Worm (Caenorhabditis elegans) whole organism, mixed stage, embryonic: ENCODE results near the gene F44B9.2.
A peak's percentile ranks its signal among the peaks of the same experiment; 100 is the strongest.

Experiments
- M03D4.4 ChIP-seq: sonication (generic microtip); optimal IDR thresholded peaks from 2 replicates; lab custom pipeline; 2017; ENCODE audit warnings: mild to moderate bottlenecking, missing genetic modification characterization, missing compliant biosample characterization
- bed-3 ChIP-seq: fragments of 200-800 bp; sonication (Bioruptor generic); optimal IDR thresholded peaks from 3 replicates; lab custom pipeline; 2018; ENCODE audit warnings: mild to moderate bottlenecking, missing genetic modification characterization, moderate library complexity, missing compliant biosample characterization
- blmp-1 ChIP-seq: fragments of 150-350 bp; optimal IDR thresholded peaks from 2 replicates; lab custom pipeline; 2014; ENCODE audit warnings: missing biosample characterization, missing genetic modification characterization
- ceh-39 ChIP-seq: fragments of 150-350 bp; optimal IDR thresholded peaks from 2 replicates; lab custom pipeline; 2014; ENCODE audit warnings: missing biosample characterization, missing genetic modification characterization
- ceh-43 ChIP-seq: fragments of 200-800 bp; sonication (Bioruptor generic); optimal IDR thresholded peaks from 2 replicates; lab custom pipeline; 2018; ENCODE audit warnings: mild to moderate bottlenecking, missing genetic modification characterization, moderate library complexity, missing compliant biosample characterization
- ceh-83 ChIP-seq: fragments of 200-800 bp; sonication (Bioruptor generic); optimal IDR thresholded peaks from 2 replicates; lab custom pipeline; 2018; ENCODE audit warnings: mild to moderate bottlenecking, missing genetic modification characterization, missing compliant biosample characterization
- ces-1 ChIP-seq: fragments of 150-350 bp; optimal IDR thresholded peaks from 2 replicates; lab custom pipeline; 2014; ENCODE audit warnings: missing biosample characterization, missing genetic modification reagents, missing genetic modification characterization
- cnd-1 ChIP-seq: fragments of 200-800 bp; sonication (Bioruptor generic); optimal IDR thresholded peaks from 2 replicates; lab custom pipeline; 2018; ENCODE audit warnings: mild to moderate bottlenecking, missing genetic modification characterization, missing compliant biosample characterization
- drap-1 ChIP-seq: fragments of 200-800 bp; sonication (Bioruptor generic); optimal IDR thresholded peaks from 3 replicates; lab custom pipeline; 2018; ENCODE audit warnings: mild to moderate bottlenecking, missing genetic modification characterization, missing compliant biosample characterization
- elt-1 ChIP-seq: sonication (generic microtip); optimal IDR thresholded peaks from 2 replicates; lab custom pipeline; 2017; ENCODE audit warnings: missing genetic modification characterization, mild to moderate bottlenecking, missing compliant biosample characterization, antibody characterized with exemption, moderate library complexity, borderline replicate concordance; ENCODE audit not compliant: insufficient read depth
- elt-3 ChIP-seq: fragments of 150-350 bp; optimal IDR thresholded peaks from 2 replicates; lab custom pipeline; 2014; ENCODE audit warnings: missing biosample characterization, missing genetic modification characterization
- flh-1 ChIP-seq: fragments of 200-800 bp; sonication (Bioruptor generic); optimal IDR thresholded peaks from 2 replicates; lab custom pipeline; 2018; ENCODE audit warnings: mild to moderate bottlenecking, missing genetic modification characterization, moderate library complexity, missing compliant biosample characterization
- ham-2 ChIP-seq: fragments of 200-800 bp; sonication (Bioruptor generic); optimal IDR thresholded peaks from 2 replicates; lab custom pipeline; 2018; ENCODE audit warnings: mild to moderate bottlenecking, missing genetic modification characterization, missing compliant biosample characterization
- hlh-1 ChIP-seq: fragments of 150-350 bp; optimal IDR thresholded peaks from 2 replicates; lab custom pipeline; 2014; ENCODE audit warnings: missing biosample characterization, missing genetic modification reagents, missing genetic modification characterization
- lin-13 ChIP-seq: fragments of 150-350 bp; optimal IDR thresholded peaks from 2 replicates; lab custom pipeline; 2014; ENCODE audit warnings: missing biosample characterization, missing genetic modification characterization
- lin-32 ChIP-seq: fragments of 200-800 bp; sonication (Bioruptor generic); optimal IDR thresholded peaks from 2 replicates; lab custom pipeline; 2018; ENCODE audit warnings: mild to moderate bottlenecking, missing genetic modification characterization, missing compliant biosample characterization
- lsy-2 ChIP-seq: fragments of 150-350 bp; optimal IDR thresholded peaks from 2 replicates; lab custom pipeline; 2014; ENCODE audit warnings: missing biosample characterization, missing genetic modification characterization
- mab-5 ChIP-seq: fragments of 150-350 bp; optimal IDR thresholded peaks from 2 replicates; lab custom pipeline; 2014; ENCODE audit warnings: missing biosample characterization, missing genetic modification characterization
- mep-1 ChIP-seq: fragments of 150-350 bp; optimal IDR thresholded peaks from 2 replicates; lab custom pipeline; 2017; ENCODE audit warnings: missing biosample characterization, missing genetic modification reagents, missing genetic modification characterization, inconsistent platforms
- mls-2 ChIP-seq: sonication (generic microtip); optimal IDR thresholded peaks from 2 replicates; lab custom pipeline; 2016; ENCODE audit warnings: mild to moderate bottlenecking, missing genetic modification characterization, moderate library complexity, missing compliant biosample characterization
- nhr-12 ChIP-seq: fragments of 150-350 bp; optimal IDR thresholded peaks from 2 replicates; lab custom pipeline; 2014; ENCODE audit warnings: missing biosample characterization, missing genetic modification characterization
- nhr-2 ChIP-seq: fragments of 150-350 bp; optimal IDR thresholded peaks from 2 replicates; lab custom pipeline; 2014; ENCODE audit warnings: missing biosample characterization, missing genetic modification characterization
- nhr-237 ChIP-seq: fragments of 150-350 bp; optimal IDR thresholded peaks from 2 replicates; lab custom pipeline; 2014; ENCODE audit warnings: missing biosample characterization, missing genetic modification characterization
- nhr-28 ChIP-seq: fragments of 150-350 bp; optimal IDR thresholded peaks from 2 replicates; lab custom pipeline; 2014; ENCODE audit warnings: missing biosample characterization, missing genetic modification characterization
- nhr-76 ChIP-seq: sonication (generic microtip); optimal IDR thresholded peaks from 2 replicates; lab custom pipeline; 2017; ENCODE audit warnings: missing biosample characterization, missing genetic modification characterization
- pha-4 ChIP-seq: fragments of 150-350 bp; optimal IDR thresholded peaks from 2 replicates; lab custom pipeline; 2018; ENCODE audit warnings: missing biosample characterization, missing genetic modification reagents, missing genetic modification characterization
- sem-2 ChIP-seq: fragments of 200-800 bp; sonication (Bioruptor generic); optimal IDR thresholded peaks from 2 replicates; lab custom pipeline; 2018; ENCODE audit warnings: mild to moderate bottlenecking, missing genetic modification characterization, missing compliant biosample characterization
- snpc-4 ChIP-seq: fragments of 150-350 bp; optimal IDR thresholded peaks from 2 replicates; lab custom pipeline; 2014; ENCODE audit warnings: missing biosample characterization, missing genetic modification characterization
- sptf-1 ChIP-seq: sonication (generic microtip); optimal IDR thresholded peaks from 2 replicates; lab custom pipeline; 2017; ENCODE audit warnings: mild to moderate bottlenecking, missing genetic modification characterization, moderate library complexity, missing compliant biosample characterization
- tbx-8 ChIP-seq: fragments of 200-800 bp; sonication (Bioruptor generic); optimal IDR thresholded peaks from 2 replicates; lab custom pipeline; 2018; ENCODE audit warnings: mild to moderate bottlenecking, missing genetic modification characterization, moderate library complexity, missing compliant biosample characterization
- unc-120 ChIP-seq: sonication (generic microtip); optimal IDR thresholded peaks from 2 replicates; lab custom pipeline; 2017; ENCODE audit warnings: missing genetic modification characterization, missing compliant biosample characterization; ENCODE audit not compliant: poor library complexity, severe bottlenecking
- unc-39 ChIP-seq: fragments of 150-350 bp; optimal IDR thresholded peaks from 2 replicates; lab custom pipeline; 2014; ENCODE audit warnings: missing biosample characterization, missing genetic modification characterization
- unc-62 ChIP-seq: fragments of 150-350 bp; optimal IDR thresholded peaks from 2 replicates; lab custom pipeline; 2014; ENCODE audit warnings: missing biosample characterization, missing genetic modification reagents, missing genetic modification characterization
- zip-8 ChIP-seq: fragments of 150-350 bp; optimal IDR thresholded peaks from 2 replicates; lab custom pipeline; 2014; ENCODE audit warnings: missing biosample characterization, missing genetic modification characterization
- ztf-11 ChIP-seq: fragments of 150-350 bp; optimal IDR thresholded peaks from 2 replicates; lab custom pipeline; 2014; ENCODE audit warnings: missing biosample characterization, missing genetic modification characterization

F44B9.2 gene

DNA sequence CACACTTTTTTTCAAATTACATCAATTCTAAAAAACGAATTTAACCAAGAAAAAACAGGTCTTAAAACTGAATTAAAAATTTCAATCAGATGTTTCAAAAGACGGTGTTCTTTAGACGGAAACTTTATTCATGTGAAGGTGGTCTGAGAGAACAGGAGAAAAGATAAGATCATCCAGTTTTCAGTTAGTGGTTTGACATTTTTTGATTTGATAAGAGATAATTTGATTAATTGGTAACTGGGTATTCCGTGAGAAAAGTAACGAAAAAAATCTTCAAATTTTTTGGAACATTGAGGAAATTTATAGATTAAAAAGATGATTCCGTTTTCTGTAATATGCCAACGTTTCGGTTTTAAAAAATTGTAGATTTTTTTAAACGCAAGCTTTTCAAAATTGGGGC lies 14.2 kb downstream of the F44B9.2 start:
- TF ChIP-seq nhr-28 (tag; lab: Kevin White, UChicago) (no peak), elt-3 (no peak), mep-1 (no peak), unc-39 (tag; lab: Kevin White, UChicago) (no peak), bed-3 (no peak), unc-120 (tag; lab: Kevin White, UChicago) (no peak), unc-62 (GFP tag; lab: Kevin White, UChicago) (no peak), tbx-8 (GFP tag; lab: Kevin White, UChicago) (no peak), elt-1 (tag; lab: Kevin White, UChicago) (no peak), nhr-12 (tag; lab: Kevin White, UChicago) (no peak), blmp-1 (tag; lab: Kevin White, UChicago) (no peak), cnd-1 (no peak), mab-5 (tag; lab: Kevin White, UChicago) (no peak), ces-1 (GFP tag; lab: Kevin White, UChicago) (no peak), drap-1 (no peak), lsy-2 (tag; lab: Kevin White, UChicago) (no peak), ceh-83 (GFP tag; lab: Kevin White, UChicago) (no peak), nhr-76 (tag; lab: Kevin White, UChicago) (no peak), zip-8 (tag; lab: Kevin White, UChicago) (no peak)

ce11 chrIII:8037941-8038340 lies 15.7 kb downstream of the F44B9.2 start, which contains the start of gene dpf-6:
Gene dpf-6 (plus strand): TSS chrIII:8038241.
- TF ChIP-seq elt-1 (tag; lab: Kevin White, UChicago) (no peak), mep-1 (no peak), ztf-11 (no peak), unc-62 (GFP tag; lab: Kevin White, UChicago) (no peak), lsy-2 (tag; lab: Kevin White, UChicago) (no peak), bed-3 (no peak)

DNA sequence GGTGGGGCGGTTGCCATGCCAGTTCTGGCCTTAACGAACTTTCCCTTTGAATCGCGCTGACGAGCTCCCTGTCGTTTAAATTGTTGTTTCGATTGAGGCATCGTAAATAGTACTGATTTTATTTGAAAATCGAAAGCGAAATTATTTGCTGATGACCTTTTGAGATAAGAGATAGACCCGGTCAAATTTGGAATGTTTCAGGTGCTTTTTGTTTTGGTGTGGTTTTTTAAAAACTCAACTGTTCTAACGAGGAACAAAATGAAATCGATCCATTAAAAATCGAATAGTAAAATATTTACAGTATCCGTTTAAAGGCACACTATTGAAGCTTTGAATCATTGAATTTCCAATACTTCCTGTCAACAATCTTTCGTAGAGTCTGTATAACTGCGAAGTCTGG lies 20.5 kb downstream of the F44B9.2 start, which contains the start of gene K12H4.6:
Gene K12H4.6, minus strand, starts transcription at position 101 of the 400 bp plus-strand sequence.
- no peak for TF ChIP-seq blmp-1 (tag; lab: Kevin White, UChicago)
- TF ChIP-seq ces-1 (GFP tag; lab: Kevin White, UChicago) = no peak
- no peak for TF ChIP-seq elt-1 (tag; lab: Kevin White, UChicago)

DNA sequence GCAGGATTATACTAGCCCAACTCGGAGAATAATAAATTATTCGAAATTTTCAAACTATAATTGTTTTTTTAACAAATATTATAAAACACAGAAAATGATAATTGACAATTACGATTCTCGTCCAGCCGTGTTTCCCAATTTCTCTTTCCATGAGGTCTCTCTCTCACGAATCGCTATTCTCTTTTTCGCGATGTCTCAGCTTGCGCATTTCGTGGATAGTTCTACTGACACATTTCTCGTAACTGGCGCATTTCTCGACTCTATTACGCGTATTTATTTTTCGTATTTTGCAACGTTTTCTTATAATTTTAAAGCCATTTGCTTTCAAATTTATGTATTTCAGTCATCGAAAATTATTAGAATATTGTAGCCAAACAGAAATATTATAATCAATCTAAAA lies 21.5 kb downstream of the F44B9.2 start:
- TF ChIP-seq unc-39 (tag; lab: Kevin White, UChicago) = peak; percentile 67
- TF ChIP-seq mep-1 = peak; percentile 100
- TF ChIP-seq ceh-39 = peak; percentile 90
- TF ChIP-seq tbx-8 (GFP tag; lab: Kevin White, UChicago) = peak; percentile 99
- peak; percentile 100 for TF ChIP-seq sptf-1 (tag; lab: Kevin White, UChicago)
- TF ChIP-seq ceh-43 (GFP tag; lab: Kevin White, UChicago) = peak; percentile 98
- no peak for TF ChIP-seq snpc-4
- TF ChIP-seq drap-1 = peak; percentile 100
- peak; percentile 88 for TF ChIP-seq hlh-1
- TF ChIP-seq M03D4.4 (tag; lab: Kevin White, UChicago) = peak; percentile 99
- TF ChIP-seq unc-62 (GFP tag; lab: Kevin White, UChicago) = peak; percentile 94
- peak; percentile 94 for TF ChIP-seq ztf-11
- no peak for TF ChIP-seq zip-8 (tag; lab: Kevin White, UChicago)
- TF ChIP-seq ham-2 (GFP tag; lab: Kevin White, UChicago) = peak; percentile 98
- peak; percentile 99 for TF ChIP-seq lin-13 (tag; lab: Kevin White, UChicago)
- peak; percentile 99 for TF ChIP-seq nhr-237
- peak; percentile 22 for TF ChIP-seq nhr-2 (tag; lab: Kevin White, UChicago)
- TF ChIP-seq pha-4 (tag; lab: Kevin White, UChicago) = peak; percentile 98
- peak; percentile 99 for TF ChIP-seq ceh-83 (GFP tag; lab: Kevin White, UChicago)
- peak; percentile 87 for TF ChIP-seq elt-3
- no peak for TF ChIP-seq nhr-76 (tag; lab: Kevin White, UChicago)
- TF ChIP-seq bed-3 = peak; percentile 98
- TF ChIP-seq nhr-28 (tag; lab: Kevin White, UChicago) = peak; percentile 94
- TF ChIP-seq mls-2 (tag; lab: Kevin White, UChicago) = peak; percentile 100
- peak; percentile 55 for TF ChIP-seq nhr-12 (tag; lab: Kevin White, UChicago)
- peak; percentile 100 for TF ChIP-seq lin-32 (GFP tag; lab: Kevin White, UChicago)
- TF ChIP-seq flh-1 (GFP tag; lab: Kevin White, UChicago) = peak; percentile 96
- TF ChIP-seq blmp-1 (tag; lab: Kevin White, UChicago) = peak; percentile 67
- TF ChIP-seq unc-120 (tag; lab: Kevin White, UChicago) = peak; percentile 99
- TF ChIP-seq elt-1 (tag; lab: Kevin White, UChicago) = peak; percentile 56
- TF ChIP-seq sem-2 = peak; percentile 97
- TF ChIP-seq cnd-1 = peak; percentile 99
- TF ChIP-seq mab-5 (tag; lab: Kevin White, UChicago) = peak; percentile 68
- TF ChIP-seq lsy-2 (tag; lab: Kevin White, UChicago) = peak; percentile 93
- TF ChIP-seq ces-1 (GFP tag; lab: Kevin White, UChicago) = peak; percentile 90
